Fruit fly (Drosophila melanogaster): ENCODE data around the gene CG15375.

The CG15375 gene

dm6 chrX:4106240-4106639 lies 5.1 kb downstream of the CG15375 start:
- TF ChIP-seq Ets98B (GFP tag; IDR thresholded peaks at IDR 0.05), result no peak
- no peak for TF ChIP-seq CG13204 (GFP tag; optimal IDR thresholded peaks at IDR 0.05)
- no peak for TF ChIP-seq CG34367 (tag; optimal IDR thresholded peaks at IDR 0.05)
- no peak for TF ChIP-seq fd96Ca (GFP tag; IDR thresholded peaks at IDR 0.05)
- no peak for TF ChIP-seq EcR (GFP tag; optimal IDR thresholded peaks at IDR 0.05)
- TF ChIP-seq CG14655 (GFP tag; optimal IDR thresholded peaks at IDR 0.05), result no peak
- TF ChIP-seq gl (tag; optimal IDR thresholded peaks at IDR 0.05), result no peak
- TF ChIP-seq CG9948 (tag; optimal IDR thresholded peaks at IDR 0.05), result no peak
- TF ChIP-seq CG8301 (tag; optimal IDR thresholded peaks at IDR 0.05), result no peak
- TF ChIP-seq CG32121 (GFP tag; IDR thresholded peaks at IDR 0.05), result no peak
- no peak for TF ChIP-seq CG12605 (GFP tag; IDR thresholded peaks at IDR 0.05)
- no peak for TF ChIP-seq Snoo (tag; optimal IDR thresholded peaks at IDR 0.05)
- TF ChIP-seq CG17806 (tag; optimal IDR thresholded peaks at IDR 0.05), result no peak

dm6 chrX:4106756-4107155 lies 5.6 kb downstream of the CG15375 start:
- TF ChIP-seq CG4496 (GFP tag; IDR thresholded peaks at IDR 0.05) (peak; percentile 69; the same call in 2 of the 3 replicates), D1 (tag; optimal IDR thresholded peaks at IDR 0.05) (no peak), fd96Ca (GFP tag; IDR thresholded peaks at IDR 0.05) (peak; percentile 73), CG15710 (tag; optimal IDR thresholded peaks at IDR 0.05) (peak; percentile 78), Pif1B (GFP tag; optimal IDR thresholded peaks at IDR 0.05) (peak; percentile 58), CG17806 (tag; optimal IDR thresholded peaks at IDR 0.05) (peak; percentile 63), CG9948 (tag; optimal IDR thresholded peaks at IDR 0.05) (peak; percentile 71), Ets98B (GFP tag; IDR thresholded peaks at IDR 0.05) (peak; percentile 39), EcR (GFP tag; optimal IDR thresholded peaks at IDR 0.05) (no peak), CG32121 (GFP tag; IDR thresholded peaks at IDR 0.05) (peak; percentile 57; the same call in 1 of the 2 replicates), CG8301 (tag; optimal IDR thresholded peaks at IDR 0.05) (peak; percentile 81), CG14655 (GFP tag; optimal IDR thresholded peaks at IDR 0.05) (no peak), CG34367 (tag; optimal IDR thresholded peaks at IDR 0.05) (peak; percentile 75), CG8159 (tag; optimal IDR thresholded peaks at IDR 0.05) (peak; percentile 79), gl (tag; optimal IDR thresholded peaks at IDR 0.05) (peak; percentile 47), rn (GFP tag; IDR thresholded peaks at IDR 0.05) (no peak), CG13204 (GFP tag; optimal IDR thresholded peaks at IDR 0.05) (peak; percentile 50), Snoo (tag; optimal IDR thresholded peaks at IDR 0.05) (peak; percentile 43), Pif1A (GFP tag; optimal IDR thresholded peaks at IDR 0.05) (peak; percentile 63), CG10348 (GFP tag; IDR thresholded peaks at IDR 0.05) (peak; percentile 26; the same call in 1 of the 2 replicates), CG12605 (GFP tag; IDR thresholded peaks at IDR 0.05) (peak; percentile 28)

- TF ChIP-seq EcR (GFP tag; optimal IDR thresholded peaks at IDR 0.05) (peak; percentile 19), CG4496 (GFP tag; IDR thresholded peaks at IDR 0.05) (no peak), CG8159 (tag; optimal IDR thresholded peaks at IDR 0.05) (no peak), CG14655 (GFP tag; optimal IDR thresholded peaks at IDR 0.05) (no peak)
These were observed 6.4 kb downstream of the CG15375 start for dm6 chrX:4107261-4108113.

dm6 chrX:4108114-4108439 lies 7.0 kb downstream of the CG15375 start:
- TF ChIP-seq Ets98B (GFP tag; IDR thresholded peaks at IDR 0.05), result no peak
- TF ChIP-seq Pif1A (GFP tag; optimal IDR thresholded peaks at IDR 0.05), result peak; percentile 49
- TF ChIP-seq CG10348 (GFP tag; IDR thresholded peaks at IDR 0.05), result no peak
- no peak for TF ChIP-seq EcR (GFP tag; optimal IDR thresholded peaks at IDR 0.05)
- no peak for TF ChIP-seq CG4496 (GFP tag; IDR thresholded peaks at IDR 0.05)
- TF ChIP-seq CG13204 (GFP tag; optimal IDR thresholded peaks at IDR 0.05), result no peak
- TF ChIP-seq CG17806 (tag; optimal IDR thresholded peaks at IDR 0.05), result peak; percentile 28
- 0 out of 2 replicates have a peak, but pooled peaks have one; percentile 41 for TF ChIP-seq CG32121 (GFP tag; IDR thresholded peaks at IDR 0.05)
- TF ChIP-seq CG34367 (tag; optimal IDR thresholded peaks at IDR 0.05), result peak; percentile 45
- TF ChIP-seq CG14655 (GFP tag; optimal IDR thresholded peaks at IDR 0.05), result peak; percentile 48
- no peak for TF ChIP-seq rn (GFP tag; IDR thresholded peaks at IDR 0.05)
- no peak for TF ChIP-seq D1 (tag; optimal IDR thresholded peaks at IDR 0.05)
- TF ChIP-seq CG12605 (GFP tag; IDR thresholded peaks at IDR 0.05), result no peak
- TF ChIP-seq CG15710 (tag; optimal IDR thresholded peaks at IDR 0.05), result peak; percentile 64
- no peak for TF ChIP-seq Pif1B (GFP tag; optimal IDR thresholded peaks at IDR 0.05)
- peak; percentile 49 for TF ChIP-seq CG8301 (tag; optimal IDR thresholded peaks at IDR 0.05)
- no peak for TF ChIP-seq Snoo (tag; optimal IDR thresholded peaks at IDR 0.05)
- peak; percentile 30 for TF ChIP-seq CG9948 (tag; optimal IDR thresholded peaks at IDR 0.05)
- no peak for TF ChIP-seq fd96Ca (GFP tag; IDR thresholded peaks at IDR 0.05)
- TF ChIP-seq gl (tag; optimal IDR thresholded peaks at IDR 0.05), result peak; percentile 18
- TF ChIP-seq CG8159 (tag; optimal IDR thresholded peaks at IDR 0.05), result peak; percentile 49

- TF ChIP-seq CG34367 (tag; optimal IDR thresholded peaks at IDR 0.05) (no peak), EcR (GFP tag; optimal IDR thresholded peaks at IDR 0.05) (peak; percentile 97)
These were observed 7.6 kb downstream of the CG15375 start for dm6 chrX:4108612-4109173.

- TF ChIP-seq CG32121 (GFP tag; IDR thresholded peaks at IDR 0.05), result no peak
- no peak for TF ChIP-seq CG10348 (GFP tag; IDR thresholded peaks at IDR 0.05)
- no peak for TF ChIP-seq CG14655 (GFP tag; optimal IDR thresholded peaks at IDR 0.05)
These were observed 12.6 kb downstream of the CG15375 start, which contains the start of the genes dgt4 and Nsun2 for dm6 chrX:4113698-4114216. dgt4 (plus strand) TSS chrX:4113701. Nsun2 (minus strand) TSS chrX:4113734.

Data from whole organism, pupa.